Fruit fly (Drosophila melanogaster) whole organism, embryonic: ENCODE results near the gene Mtp.

Source experiments
- B-H1 ChIP-seq: fragments of 200-800 bp; sonication (Bioruptor generic); IDR thresholded peaks from 3 replicates; pipeline ENCODE4 v1.3.6; 2022; ENCODE audit warnings: missing biosample characterization, missing genetic modification characterization
- Bgb ChIP-seq: fragments of 200-800 bp; sonication (Bioruptor generic); IDR thresholded peaks from 2 replicates; pipeline ENCODE4 v1.3.6; 2022; ENCODE audit warnings: missing biosample characterization, missing genetic modification characterization; ENCODE audit not compliant: partially characterized antibody
- Blimp-1 ChIP-seq: fragments of 200-800 bp; sonication (Bioruptor generic); optimal IDR thresholded peaks from 3 replicates; lab custom pipeline; 2018; ENCODE audit warnings: missing biosample characterization, missing genetic modification characterization, mild to moderate bottlenecking, moderate library complexity, missing genetic modification reagents
- CG10462 ChIP-seq: fragments of 200-800 bp; sonication (Bioruptor generic); optimal IDR thresholded peaks from 2 replicates; lab custom pipeline; 2016; ENCODE audit warnings: missing biosample characterization, missing genetic modification characterization
- CG10543 ChIP-seq: fragments of 200-800 bp; sonication (Bioruptor generic); optimal IDR thresholded peaks from 3 replicates; lab custom pipeline; 2017; ENCODE audit warnings: missing biosample characterization, mild to moderate bottlenecking, missing genetic modification characterization, moderate library complexity
- CG10979 ChIP-seq: fragments of 200-800 bp; sonication (Bioruptor generic); optimal IDR thresholded peaks from 2 replicates; lab custom pipeline; 2018; ENCODE audit warnings: missing biosample characterization, mild to moderate bottlenecking, missing genetic modification characterization, moderate library complexity
- CG11093 ChIP-seq: fragments of 200-800 bp; sonication (Bioruptor generic); IDR thresholded peaks from 3 replicates; pipeline ENCODE4 v1.3.6; 2022; ENCODE audit warnings: missing biosample characterization, missing genetic modification characterization
- CG11398 ChIP-seq: fragments of 200-800 bp; sonication (Bioruptor generic); optimal IDR thresholded peaks from 2 replicates; lab custom pipeline; 2016; ENCODE audit warnings: missing biosample characterization, missing genetic modification characterization
- CG12155 ChIP-seq: fragments of 200-800 bp; sonication (Bioruptor generic); optimal IDR thresholded peaks from 3 replicates; lab custom pipeline; 2016; ENCODE audit warnings: missing biosample characterization, missing genetic modification characterization
- CG15601 ChIP-seq: fragments of 200-800 bp; sonication (Bioruptor generic); optimal IDR thresholded peaks from 3 replicates; lab custom pipeline; 2019; ENCODE audit warnings: missing biosample characterization, mild to moderate bottlenecking, missing genetic modification characterization, moderate library complexity
- CG18262 ChIP-seq: fragments of 200-800 bp; optimal IDR thresholded peaks from 3 replicates; lab custom pipeline; 2019; ENCODE audit warnings: missing biosample characterization, mild to moderate bottlenecking, missing genetic modification characterization, moderate library complexity
- CG18599 ChIP-seq: fragments of 200-800 bp; sonication (Bioruptor generic); optimal IDR thresholded peaks from 3 replicates; lab custom pipeline; 2017; ENCODE audit warnings: missing biosample characterization, missing genetic modification characterization, mild to moderate bottlenecking, moderate library complexity, missing genetic modification reagents
- CG3163 ChIP-seq: fragments of 200-800 bp; sonication (Bioruptor generic); optimal IDR thresholded peaks from 3 replicates; lab custom pipeline; 2016; ENCODE audit warnings: missing biosample characterization, missing genetic modification characterization
- CG3407 ChIP-seq: fragments of 200-800 bp; sonication (Bioruptor generic); optimal IDR thresholded peaks from 2 replicates; lab custom pipeline; 2018; ENCODE audit warnings: missing biosample characterization, mild to moderate bottlenecking, missing genetic modification characterization
- CG9876 ChIP-seq: fragments of 200-800 bp; sonication (Bioruptor generic); optimal IDR thresholded peaks from 2 replicates; lab custom pipeline; 2016; ENCODE audit warnings: missing biosample characterization, missing genetic modification characterization
- CkIIα-i1 ChIP-seq: fragments of 200-800 bp; sonication (Bioruptor generic); IDR thresholded peaks from 2 replicates; pipeline ENCODE4 v1.3.6; 2022; ENCODE audit warnings: missing biosample characterization, missing genetic modification characterization
- Drgx ChIP-seq: fragments of 200-800 bp; sonication (Bioruptor generic); IDR thresholded peaks from 2 replicates; pipeline ENCODE4 v1.3.6; 2022; ENCODE audit warnings: missing biosample characterization, missing genetic modification characterization
- Eip74EF ChIP-seq, 2 experiments: fragments of 200-800 bp in 1 of 2; fragments of >200 bp in 1 of 2; sonication (Bioruptor generic) in 1 of 2; optimal IDR thresholded peaks; 2 replicates each; lab custom pipeline; 2017 to 2019; ENCODE audit warnings: missing biosample characterization in 2 of 2, missing genetic modification characterization in 2 of 2, mild to moderate bottlenecking in 1 of 2, moderate library complexity in 1 of 2
- HmgD ChIP-seq: fragments of 200-800 bp; sonication (Bioruptor generic); optimal IDR thresholded peaks from 3 replicates; lab custom pipeline; 2016; ENCODE audit warnings: missing biosample characterization, missing genetic modification characterization
- Hmx ChIP-seq: fragments of 200-800 bp; sonication (Bioruptor generic); optimal IDR thresholded peaks from 2 replicates; lab custom pipeline; 2016; ENCODE audit warnings: missing biosample characterization, missing genetic modification characterization
- Hr3 ChIP-seq: fragments of 200-800 bp; sonication (Bioruptor generic); optimal IDR thresholded peaks from 3 replicates; lab custom pipeline; 2016; ENCODE audit warnings: missing biosample characterization, missing genetic modification characterization
- MESR4 ChIP-seq: fragments of 200-800 bp; sonication (Bioruptor generic); optimal IDR thresholded peaks from 2 replicates; lab custom pipeline; 2018; ENCODE audit warnings: missing biosample characterization, mild to moderate bottlenecking, missing genetic modification characterization, moderate library complexity
- Nf-YB ChIP-seq: fragments of 200-800 bp; sonication (Bioruptor generic); optimal IDR thresholded peaks from 3 replicates; lab custom pipeline; 2019; ENCODE audit warnings: missing biosample characterization, mild to moderate bottlenecking, missing genetic modification characterization, moderate library complexity
- Oli ChIP-seq: fragments of 200-800 bp; sonication (Bioruptor generic); optimal IDR thresholded peaks from 2 replicates; lab custom pipeline; 2018; ENCODE audit warnings: missing biosample characterization, mild to moderate bottlenecking, missing genetic modification characterization, moderate library complexity
- PHDP ChIP-seq: fragments of 200-800 bp; sonication (Bioruptor generic); optimal IDR thresholded peaks from 3 replicates; lab custom pipeline; 2018; ENCODE audit warnings: missing biosample characterization, mild to moderate bottlenecking, missing genetic modification characterization, moderate library complexity
- Pdp1 ChIP-seq, 2 experiments: fragments of 200-800 bp; sonication (Bioruptor generic); optimal IDR thresholded peaks; 3 replicates each; lab custom pipeline; 2016; ENCODE audit warnings: missing biosample characterization in 2 of 2, missing genetic modification characterization in 2 of 2, mild to moderate bottlenecking in 1 of 2, moderate library complexity in 1 of 2
- Six4 ChIP-seq: fragments of 200-800 bp; sonication (Bioruptor generic); optimal IDR thresholded peaks from 2 replicates; lab custom pipeline; 2016; ENCODE audit warnings: missing biosample characterization, missing genetic modification characterization
- ap ChIP-seq: fragments of 200-800 bp; sonication (Bioruptor generic); IDR thresholded peaks from 2 replicates; pipeline ENCODE4 v1.3.6; 2022; ENCODE audit warnings: missing biosample characterization, missing genetic modification characterization
- bsh ChIP-seq, 2 experiments: fragments of 200-800 bp; sonication (Bioruptor generic); optimal IDR thresholded peaks; 2 replicates each; lab custom pipeline; 2017 to 2018; ENCODE audit warnings: mild to moderate bottlenecking in 2 of 2, missing biosample characterization in 2 of 2, missing genetic modification characterization in 2 of 2, moderate library complexity in 1 of 2
- chm ChIP-seq: fragments of 200-800 bp; sonication (Bioruptor generic); IDR thresholded peaks from 2 replicates; pipeline ENCODE4 v1.3.6; 2022; ENCODE audit warnings: missing biosample characterization, missing genetic modification characterization
- crc ChIP-seq: fragments of 200-800 bp; sonication (Bioruptor generic); optimal IDR thresholded peaks from 2 replicates; lab custom pipeline; 2016; ENCODE audit warnings: missing biosample characterization, missing genetic modification characterization
- croc ChIP-seq: fragments of 200-800 bp; sonication (Bioruptor generic); conservative IDR thresholded peaks from 3 replicates; pipeline ENCODE4 v1.3.6; 2022; ENCODE audit warnings: missing biosample characterization, missing genetic modification characterization
- dimm ChIP-seq: fragments of 200-800 bp; sonication (Bioruptor generic); IDR thresholded peaks from 2 replicates; pipeline ENCODE4 v1.3.6; 2022; ENCODE audit warnings: missing biosample characterization, missing genetic modification characterization
- dmrt11E ChIP-seq: fragments of 200-800 bp; sonication (Bioruptor generic); optimal IDR thresholded peaks from 3 replicates; lab custom pipeline; 2018; ENCODE audit warnings: missing biosample characterization, mild to moderate bottlenecking, missing genetic modification characterization, moderate library complexity
- gcm ChIP-seq: fragments of 200-800 bp; sonication (Bioruptor generic); optimal IDR thresholded peaks from 2 replicates; lab custom pipeline; 2019; ENCODE audit warnings: missing biosample characterization, mild to moderate bottlenecking, missing genetic modification characterization, moderate library complexity
- gcm2 ChIP-seq: fragments of 200-800 bp; sonication (Bioruptor generic); optimal IDR thresholded peaks from 2 replicates; lab custom pipeline; 2016; ENCODE audit warnings: missing biosample characterization, missing genetic modification characterization
- gro ChIP-seq: fragments of 200-800 bp; sonication (Bioruptor generic); optimal IDR thresholded peaks from 2 replicates; lab custom pipeline; 2016; ENCODE audit warnings: missing biosample characterization, missing genetic modification characterization
- inv ChIP-seq: fragments of 200-800 bp; sonication (Bioruptor generic); IDR thresholded peaks from 2 replicates; pipeline ENCODE4 v1.3.6; 2022; ENCODE audit warnings: missing biosample characterization, missing genetic modification characterization; ENCODE audit not compliant: partially characterized antibody
- jigr1 ChIP-seq: fragments of 200-800 bp; sonication (Bioruptor generic); IDR thresholded peaks from 3 replicates; pipeline ENCODE4 v1.3.6; 2022; ENCODE audit warnings: missing biosample characterization, missing genetic modification characterization
- lbe ChIP-seq: fragments of 200-800 bp; sonication (Bioruptor generic); optimal IDR thresholded peaks from 2 replicates; lab custom pipeline; 2016; ENCODE audit warnings: missing biosample characterization, mild to moderate bottlenecking, missing genetic modification characterization
- nom ChIP-seq: fragments of 200-800 bp; sonication (Bioruptor generic); optimal IDR thresholded peaks from 2 replicates; lab custom pipeline; 2017; ENCODE audit warnings: missing biosample characterization, missing genetic modification characterization, mild to moderate bottlenecking, moderate library complexity, missing genetic modification reagents
- prd ChIP-seq, 3 experiments: fragments of >200 bp in 2 of 3; fragments of 200-800 bp in 1 of 3; sonication (Bioruptor generic) in 1 of 3; optimal IDR thresholded peaks in 2 of 3; IDR thresholded peaks in 1 of 3; 2 replicates in 2 of 3; 3 replicates in 1 of 3; pipeline versions ENCODE4 v1.3.6 to Lab custom; 2017 to 2022; ENCODE audit warnings: missing biosample characterization in 1 of 3, missing genetic modification characterization in 1 of 3
- pzg ChIP-seq: fragments of 200-800 bp; sonication (Bioruptor generic); optimal IDR thresholded peaks from 3 replicates; lab custom pipeline; 2018; ENCODE audit warnings: missing biosample characterization, mild to moderate bottlenecking, missing genetic modification characterization, moderate library complexity
- sc ChIP-seq, 3 experiments: fragments of >200 bp in 2 of 3; fragments of 200-800 bp in 1 of 3; sonication (Bioruptor generic) in 1 of 3; optimal IDR thresholded peaks; 2 replicates in 2 of 3; 3 replicates in 1 of 3; lab custom pipeline; 2017; ENCODE audit warnings: mild to moderate bottlenecking in 1 of 3, missing biosample characterization in 1 of 3, missing genetic modification characterization in 1 of 3, missing genetic modification reagents in 1 of 3
- sens ChIP-seq: fragments of 200-800 bp; sonication (Bioruptor generic); peaks from one replicate; lab custom pipeline; 2016; ENCODE audit warnings: missing biosample characterization, missing genetic modification characterization
- seq ChIP-seq: fragments of 200-800 bp; sonication (Bioruptor generic); IDR thresholded peaks from 2 replicates; pipeline ENCODE4 v1.3.6; 2022; ENCODE audit warnings: missing biosample characterization, missing genetic modification characterization
- so ChIP-seq: fragments of 200-800 bp; sonication (Bioruptor generic); IDR thresholded peaks from 3 replicates; pipeline ENCODE4 v1.3.6; 2022; ENCODE audit warnings: missing biosample characterization, missing genetic modification characterization
- stc ChIP-seq: fragments of 200-800 bp; sonication (Bioruptor generic); IDR thresholded peaks from 2 replicates; pipeline ENCODE4 v1.3.6; 2022; ENCODE audit warnings: missing biosample characterization, missing genetic modification characterization
- wor ChIP-seq: fragments of 200-800 bp; sonication (Bioruptor generic); IDR thresholded peaks from 2 replicates; pipeline ENCODE4 v1.3.6; 2022; ENCODE audit warnings: missing biosample characterization, missing genetic modification characterization
- zf30C ChIP-seq: fragments of 200-800 bp; sonication (Bioruptor generic); optimal IDR thresholded peaks from 3 replicates; lab custom pipeline; 2018; ENCODE audit warnings: missing biosample characterization, mild to moderate bottlenecking, missing genetic modification characterization

The Mtp gene

dm6 chr2L:20936420-20936819 lies 13.7 kb upstream of the Mtp start (continued):
- TF ChIP-seq CG15601 (tag; lab: Kevin White, UChicago) (peak; percentile 2), CG3163 (GFP tag; lab: Kevin White, UChicago) (no peak), CG10462 (no peak), crc (GFP tag; lab: Kevin White, UChicago) (no peak), so (GFP tag; lab: Robert Waterston, UW) (no peak), Nf-YB (GFP tag; lab: Kevin White, UChicago) (no peak), Oli (tag; lab: Kevin White, UChicago) (no peak), croc (GFP tag; lab: Robert Waterston, UW) (0 out of 3 replicates have a peak, but pooled peaks have one; percentile 21), nom (GFP tag; lab: Kevin White, UChicago) (no peak), Pdp1 (GFP tag; optimal IDR thresholded peaks at IDR 0.05; lab: Kevin White, UChicago) (peak in 1 of 2 experiments; percentile 87), sens (GFP tag; lab: Kevin White, UChicago) (peak; percentile 92), gcm (GFP tag; lab: Kevin White, UChicago) (no peak), CG10543 (GFP tag; lab: Kevin White, UChicago) (no peak), Hmx (GFP tag; lab: Kevin White, UChicago) (no peak), CG18262 (peak; percentile 57), CG12155 (GFP tag; lab: Kevin White, UChicago) (no peak), HmgD (GFP tag; lab: Kevin White, UChicago) (no peak), jigr1 (GFP tag; lab: Robert Waterston, UW) (no peak), CG3407 (GFP tag; lab: Kevin White, UChicago) (no peak), PHDP (tag; lab: Kevin White, UChicago) (no peak), CG11398 (no peak), B-H1 (no peak), CG9876 (no peak), CkIIα-i1 (GFP tag; lab: Robert Waterston, UW) (no peak), stc (GFP tag; lab: Robert Waterston, UW) (no peak), gro (GFP tag; lab: Kevin White, UChicago) (no peak), prd (optimal IDR thresholded peaks at IDR 0.05; lab: Kevin White, UChicago) (no peak), prd (GFP tag; IDR thresholded peaks at IDR 0.05; lab: Robert Waterston, UW) (no peak), pzg (no peak), CG11093 (no peak), Hr3 (peak; percentile 24), dmrt11E (tag; lab: Kevin White, UChicago) (peak; percentile 32), Six4 (GFP tag; lab: Kevin White, UChicago) (no peak), MESR4 (GFP tag; lab: Kevin White, UChicago) (no peak), CG10979 (tag; lab: Kevin White, UChicago) (peak; percentile 69), inv (GFP tag; lab: Robert Waterston, UW) (no peak), Bgb (GFP tag; lab: Robert Waterston, UW) (no peak), gcm2 (no peak), CG18599 (GFP tag; lab: Kevin White, UChicago) (no peak), chm (GFP tag; lab: Robert Waterston, UW) (no peak), zf30C (no peak), lbe (GFP tag; lab: Kevin White, UChicago) (no peak), wor (no peak), Blimp-1 (GFP tag; lab: Kevin White, UChicago) (peak; percentile 40), ap (no peak), seq (GFP tag; lab: Robert Waterston, UW) (no peak), Eip74EF (GFP tag; optimal IDR thresholded peaks at IDR 0.05; lab: Kevin White, UChicago) (no peak), sc (optimal IDR thresholded peaks at IDR 0.05; lab: Kevin White, UChicago) (no peak), sc (GFP tag; optimal IDR thresholded peaks at IDR 0.05; lab: Kevin White, UChicago) (peak; percentile 30), Drgx (GFP tag; lab: Robert Waterston, UW) (no peak), bsh (GFP tag; optimal IDR thresholded peaks at IDR 0.05; lab: Kevin White, UChicago) (peak in 1 of 2 experiments; percentile 36), dimm (GFP tag; lab: Robert Waterston, UW) (no peak)
